Worm (Caenorhabditis elegans) whole organism, L4 larva: ENCODE results near the gene M162.5.

Experiments
- ZK337.2 ChIP-seq: fragments of 200-800 bp; sonication (Bioruptor generic); IDR thresholded peaks from 2 replicates; pipeline ENCODE4 v1.3.6; 2022; ENCODE audit warnings: missing genetic modification reagents, missing genetic modification characterization, missing compliant biosample characterization
- aha-1 ChIP-seq: fragments of 150-350 bp; peaks from one replicate; lab custom pipeline; 2014; ENCODE audit warnings: missing biosample characterization, missing genetic modification characterization
- hlh-11 ChIP-seq: fragments of 200-800 bp; sonication (Bioruptor generic); optimal IDR thresholded peaks from 2 replicates; lab custom pipeline; 2018; ENCODE audit warnings: mild to moderate bottlenecking, missing genetic modification characterization, missing compliant biosample characterization
- jun-1 ChIP-seq: fragments of 150-350 bp; optimal IDR thresholded peaks from 2 replicates; lab custom pipeline; 2014; ENCODE audit warnings: missing biosample characterization, missing genetic modification reagents, missing genetic modification characterization
- madf-9 ChIP-seq: fragments of 200-800 bp; sonication (Bioruptor generic); conservative IDR thresholded peaks from 2 replicates; pipeline ENCODE4 v1.3.6; 2022; ENCODE audit warnings: missing genetic modification reagents, missing genetic modification characterization, missing compliant biosample characterization
- mxl-3 ChIP-seq: fragments of 200-800 bp; sonication (Bioruptor generic); optimal IDR thresholded peaks from 2 replicates; lab custom pipeline; 2018; ENCODE audit warnings: mild to moderate bottlenecking, missing genetic modification characterization, missing compliant biosample characterization
- rbr-2 ChIP-seq: sonication (generic microtip); optimal IDR thresholded peaks from 2 replicates; lab custom pipeline; 2016; ENCODE audit warnings: missing genotype, missing genetic modification characterization, missing compliant biosample characterization
- zfp-3 ChIP-seq: fragments of 200-800 bp; sonication (Bioruptor generic); conservative IDR thresholded peaks from 2 replicates; pipeline ENCODE4 v1.3.6; 2022; ENCODE audit warnings: missing genetic modification reagents, missing genetic modification characterization, missing compliant biosample characterization

The M162.5 gene

ce11 chrV:19805548-19805947 is 44.7 kb downstream of the M162.5 start:
- no peak for TF ChIP-seq madf-9 (GFP tag; lab: Robert Waterston, UW)
- TF ChIP-seq jun-1 (tag; lab: Kevin White, UChicago): no peak
- no peak for TF ChIP-seq rbr-2 (tag; lab: Kevin White, UChicago)
- TF ChIP-seq ZK337.2 (GFP tag; lab: Robert Waterston, UW): no peak
- no peak for TF ChIP-seq mxl-3 (GFP tag; lab: Kevin White, UChicago)
- TF ChIP-seq aha-1 (tag; lab: Kevin White, UChicago): peak; percentile 82
- no peak for TF ChIP-seq zfp-3 (GFP tag; lab: Robert Waterston, UW)
- TF ChIP-seq, all 104 proteins: peak for 1

ce11 chrV:19814833-19815232 is 54.0 kb downstream of the M162.5 start, which contains the start of gene daf-28:
Gene daf-28, plus strand, starts transcription at chrV:19815133.
- TF ChIP-seq hlh-11: no peak
- TF ChIP-seq, all 104 proteins: peak for 0
